Fruit fly (Drosophila melanogaster) Kc167 (cell line): ENCODE results near the gene CG5435.

Experiments
- Myc ChIP-seq: fragments of >200 bp; optimal IDR thresholded peaks from 2 replicates; lab custom pipeline; 2017; ENCODE audit warnings: missing external identifiers
- Sin3A ChIP-seq: fragments of >200 bp; optimal IDR thresholded peaks from 2 replicates; lab custom pipeline; 2018; ENCODE audit warnings: missing external identifiers
- h ChIP-seq: fragments of >200 bp; optimal IDR thresholded peaks from 3 replicates; lab custom pipeline; 2018; ENCODE audit warnings: missing external identifiers
- insv ChIP-seq: fragments of >200 bp; optimal IDR thresholded peaks from 3 replicates; lab custom pipeline; 2018; ENCODE audit warnings: missing external identifiers
- psq ChIP-seq: fragments of >200 bp; optimal IDR thresholded peaks from 2 replicates; lab custom pipeline; 2017; ENCODE audit warnings: missing external identifiers
- ttk ChIP-seq: sonication (Bioruptor generic); optimal IDR thresholded peaks from 2 replicates; lab custom pipeline; 2017; ENCODE audit warnings: missing external identifiers

The CG5435 gene

dm6 chr2L:12453192-12453800, 22.6 kb upstream of the CG5435 start, which contains the start of gene CG5418:
TSS of gene CG5418 (minus strand) at chr2L:12453242.
- no peak for TF ChIP-seq Sin3A (lab: Kevin White, UChicago)
- TF ChIP-seq ttk (lab: Kevin White, UChicago), result no peak
- no peak for TF ChIP-seq h (lab: Kevin White, UChicago)
- no peak for TF ChIP-seq psq (lab: Kevin White, UChicago)
- no peak for TF ChIP-seq Myc (lab: Kevin White, UChicago)

dm6 chr2L:12448082-12448621, 17.5 kb upstream of the CG5435 start, which contains the start of the genes CG5421 and Oatp33Eb:
TSS of gene CG5421 (minus strand) at chr2L:12448132.
TSS of gene Oatp33Eb (plus strand) at chr2L:12448484.
- no peak for TF ChIP-seq Sin3A (lab: Kevin White, UChicago)
- TF ChIP-seq Myc (lab: Kevin White, UChicago), result no peak
- TF ChIP-seq ttk (lab: Kevin White, UChicago), result no peak
- TF ChIP-seq h (lab: Kevin White, UChicago), result no peak
- TF ChIP-seq psq (lab: Kevin White, UChicago), result no peak
- no peak for TF ChIP-seq insv (lab: Kevin White, UChicago)

DNA sequence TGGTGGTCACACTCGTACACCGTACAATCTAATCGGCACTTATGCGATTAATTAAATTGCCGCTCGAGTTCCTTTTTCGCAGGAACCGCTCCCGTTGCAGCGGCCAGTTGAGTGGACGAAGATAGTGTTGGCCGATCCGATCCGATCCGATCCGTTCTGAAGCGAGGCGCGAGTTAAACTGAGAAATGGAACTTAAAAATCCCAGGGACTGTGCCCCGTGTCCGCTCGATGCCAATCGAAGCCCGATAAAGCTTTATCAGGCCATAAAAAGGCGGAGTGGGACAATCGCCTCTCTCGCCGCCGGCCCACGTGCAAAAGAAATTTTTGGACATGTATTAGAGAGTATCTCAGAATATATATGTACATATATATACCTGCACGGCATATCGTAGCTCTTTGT, 15.1 kb upstream of the CG5435 start, which contains the start of gene Oatp33Ea:
Gene Oatp33Ea (minus strand): TSS at position 182 of the 400 bp plus-strand sequence.
- TF ChIP-seq ttk (lab: Kevin White, UChicago) (no peak), insv (lab: Kevin White, UChicago) (no peak), psq (lab: Kevin White, UChicago) (no peak), h (lab: Kevin White, UChicago) (no peak), Sin3A (lab: Kevin White, UChicago) (no peak), Myc (lab: Kevin White, UChicago) (no peak)

- TF ChIP-seq Myc (lab: Kevin White, UChicago) (no peak), h (lab: Kevin White, UChicago) (no peak), insv (lab: Kevin White, UChicago) (no peak), Sin3A (lab: Kevin White, UChicago) (no peak), ttk (lab: Kevin White, UChicago) (no peak), psq (lab: Kevin White, UChicago) (no peak)
Observed at dm6 chr2L:12435976-12436771, 5.5 kb upstream of the CG5435 start.

dm6 chr2L:12435428-12435827, 4.7 kb upstream of the CG5435 start:
- TF ChIP-seq insv (lab: Kevin White, UChicago) (no peak), psq (lab: Kevin White, UChicago) (no peak), Myc (lab: Kevin White, UChicago) (no peak)

dm6 chr2L:12434535-12434938, 3.8 kb upstream of the CG5435 start, which contains the start of gene SC35:
TSS of gene SC35 (minus strand) at chr2L:12434665.
- no peak for TF ChIP-seq Sin3A (lab: Kevin White, UChicago)
- no peak for TF ChIP-seq ttk (lab: Kevin White, UChicago)
- TF ChIP-seq insv (lab: Kevin White, UChicago), result no peak
- no peak for TF ChIP-seq h (lab: Kevin White, UChicago)

- no peak for TF ChIP-seq psq (lab: Kevin White, UChicago)
- TF ChIP-seq ttk (lab: Kevin White, UChicago), result no peak
- no peak for TF ChIP-seq Sin3A (lab: Kevin White, UChicago)
- TF ChIP-seq insv (lab: Kevin White, UChicago), result no peak
- TF ChIP-seq h (lab: Kevin White, UChicago), result no peak
- no peak for TF ChIP-seq Myc (lab: Kevin White, UChicago)
Observed at dm6 chr2L:12433712-12434534, 3.2 kb upstream of the CG5435 start, which contains the start of gene eRF3. TSS of gene eRF3 (plus strand) at chr2L:12434452.

- TF ChIP-seq ttk (lab: Kevin White, UChicago), result no peak
- no peak for TF ChIP-seq insv (lab: Kevin White, UChicago)
- no peak for TF ChIP-seq psq (lab: Kevin White, UChicago)
Observed at dm6 chr2L:12427487-12428101, 3.1 kb downstream of the CG5435 start, which contains the start of the genes CG5446 and Trm1. TSS of gene CG5446 (minus strand) at chr2L:12427709. TSS of gene Trm1 (plus strand) at chr2L:12428028.

dm6 chr2L:12424555-12424954, 6.1 kb downstream of the CG5435 start, which contains the start of gene Fam92:
TSS of gene Fam92 (plus strand) at chr2L:12424904.
- no peak for TF ChIP-seq Myc (lab: Kevin White, UChicago)
- TF ChIP-seq insv (lab: Kevin White, UChicago), result no peak
- no peak for TF ChIP-seq Sin3A (lab: Kevin White, UChicago)
- no peak for TF ChIP-seq h (lab: Kevin White, UChicago)
- TF ChIP-seq psq (lab: Kevin White, UChicago), result no peak
- TF ChIP-seq ttk (lab: Kevin White, UChicago), result no peak
